Worm (Caenorhabditis elegans) whole organism, L1 larva: ENCODE results near the gene W10D9.3.
"Not testable (repeated sequence)": the region's sequence is repeated elsewhere in the genome, so short reads cannot be mapped to it uniquely, and the experiment has no call there.

Experiments
- C04F5.9 ChIP-seq: sonication (generic microtip); optimal IDR thresholded peaks from 2 replicates; lab custom pipeline; 2016; ENCODE audit warnings: missing genetic modification characterization, missing compliant biosample characterization
- C34B4.2 ChIP-seq: sonication (generic microtip); optimal IDR thresholded peaks from 2 replicates; lab custom pipeline; 2017; ENCODE audit warnings: mild to moderate bottlenecking, missing genetic modification characterization, missing compliant biosample characterization
- F16B12.6 ChIP-seq: fragments of 150-350 bp; optimal IDR thresholded peaks from 2 replicates; lab custom pipeline; 2014; ENCODE audit warnings: missing biosample characterization, missing genetic modification characterization
- alr-1 ChIP-seq: fragments of 200-800 bp; sonication (Bioruptor generic); optimal IDR thresholded peaks from 2 replicates; lab custom pipeline; 2018; ENCODE audit warnings: borderline replicate concordance, mild to moderate bottlenecking, missing genetic modification characterization, missing compliant biosample characterization
- aly-2 ChIP-seq: fragments of 150-350 bp; optimal IDR thresholded peaks from 2 replicates; lab custom pipeline; 2014; ENCODE audit warnings: missing biosample characterization, missing genetic modification characterization
- ama-1 ChIP-seq: fragments of 150-350 bp; optimal IDR thresholded peaks from 2 replicates; lab custom pipeline; 2014
- ceh-63 ChIP-seq: fragments of 200-800 bp; sonication (Bioruptor generic); optimal IDR thresholded peaks from 2 replicates; lab custom pipeline; 2018; ENCODE audit warnings: mild to moderate bottlenecking, missing genetic modification characterization, missing compliant biosample characterization
- ceh-8 ChIP-seq: fragments of 200-800 bp; sonication (Bioruptor generic); optimal IDR thresholded peaks from 2 replicates; lab custom pipeline; 2018; ENCODE audit warnings: mild to moderate bottlenecking, missing genetic modification characterization, moderate library complexity, missing compliant biosample characterization
- ceh-82 ChIP-seq, 3 experiments: fragments of 150-350 bp in 1 of 3; sonication (generic microtip) in 2 of 3; optimal IDR thresholded peaks; 2 replicates each; lab custom pipeline; 2014 to 2017; ENCODE audit warnings: missing biosample characterization in 3 of 3, missing genetic modification characterization in 3 of 3
- dpl-1 ChIP-seq, 3 experiments: fragments of 150-350 bp in 2 of 3; sonication (generic microtip) in 1 of 3; optimal IDR thresholded peaks; 2 replicates each; lab custom pipeline; 2014 to 2017; ENCODE audit warnings: missing biosample characterization in 3 of 3, missing genetic modification characterization in 3 of 3, missing genetic modification reagents in 3 of 3
- efl-1 ChIP-seq, 4 experiments: fragments of 150-350 bp; optimal IDR thresholded peaks in 3 of 4; peaks in 1 of 4; 1 replicate in 1 of 4; 2 replicates in 3 of 4; lab custom pipeline; 2014; ENCODE audit warnings: missing biosample characterization in 2 of 4, missing genetic modification characterization in 2 of 4, missing genetic modification reagents in 2 of 4
- egl-13 ChIP-seq: sonication (generic microtip); optimal IDR thresholded peaks from 2 replicates; lab custom pipeline; 2016; ENCODE audit warnings: missing genotype, missing genetic modification reagents, missing genetic modification characterization, missing compliant biosample characterization
- elt-3 ChIP-seq, 6 experiments: fragments of 150-350 bp in 1 of 6; sonication (generic microtip); optimal IDR thresholded peaks; 2 replicates each; lab custom pipeline; 2017 to 2018; ENCODE audit warnings: missing biosample characterization in 6 of 6, missing genetic modification characterization in 6 of 6, inconsistent platforms in 1 of 6
- fos-1 ChIP-seq: fragments of 150-350 bp; optimal IDR thresholded peaks from 2 replicates; lab custom pipeline; 2014; ENCODE audit warnings: missing biosample characterization, missing genetic modification characterization
- grh-1 ChIP-seq: fragments of 200-800 bp; sonication (Bioruptor generic); IDR thresholded peaks from 2 replicates; pipeline ENCODE4 v1.3.6; 2022; ENCODE audit warnings: missing genetic modification reagents, missing genetic modification characterization, missing compliant biosample characterization
- hlh-17 ChIP-seq: fragments of 200-800 bp; sonication (Bioruptor generic); optimal IDR thresholded peaks from 2 replicates; lab custom pipeline; 2018; ENCODE audit warnings: missing genetic modification characterization, mild to moderate bottlenecking, missing compliant biosample characterization, moderate library complexity, borderline replicate concordance
- irx-1 ChIP-seq: sonication (generic microtip); optimal IDR thresholded peaks from 2 replicates; lab custom pipeline; 2016; ENCODE audit warnings: missing genetic modification characterization, missing compliant biosample characterization
- jun-1 ChIP-seq: fragments of 150-350 bp; optimal IDR thresholded peaks from 2 replicates; lab custom pipeline; 2014; ENCODE audit warnings: missing biosample characterization, missing genetic modification reagents, missing genetic modification characterization
- lin-13 ChIP-seq: fragments of 150-350 bp; optimal IDR thresholded peaks from 2 replicates; lab custom pipeline; 2014; ENCODE audit warnings: missing biosample characterization, missing genetic modification reagents, missing genetic modification characterization
- lin-35 ChIP-seq, 2 experiments: fragments of 150-350 bp; optimal IDR thresholded peaks; 2 replicates each; lab custom pipeline; 2014; ENCODE audit warnings: missing biosample characterization in 2 of 2, missing genetic modification characterization in 2 of 2, missing genetic modification reagents in 2 of 2
- lir-3 ChIP-seq: sonication (generic microtip); optimal IDR thresholded peaks from 2 replicates; lab custom pipeline; 2016; ENCODE audit warnings: mild to moderate bottlenecking, missing genetic modification characterization, moderate library complexity, missing compliant biosample characterization; ENCODE audit not compliant: poor library complexity
- lsy-2 ChIP-seq, 2 experiments: fragments of 150-350 bp; optimal IDR thresholded peaks; 2 replicates each; lab custom pipeline; 2014; ENCODE audit warnings: missing biosample characterization in 2 of 2, missing genetic modification characterization in 2 of 2
- mep-1 ChIP-seq: fragments of 150-350 bp; optimal IDR thresholded peaks from 2 replicates; lab custom pipeline; 2014; ENCODE audit warnings: missing biosample characterization, missing genetic modification characterization
- nhr-19 ChIP-seq: fragments of 200-800 bp; sonication (Bioruptor generic); conservative IDR thresholded peaks from 2 replicates; pipeline ENCODE4 v1.3.6; 2022; ENCODE audit warnings: missing genetic modification characterization, missing compliant biosample characterization
- nhr-20 ChIP-seq: sonication (generic microtip); optimal IDR thresholded peaks from 2 replicates; lab custom pipeline; 2016; ENCODE audit warnings: mild to moderate bottlenecking, missing genetic modification characterization, missing compliant biosample characterization
- nhr-237 ChIP-seq: fragments of 150-350 bp; optimal IDR thresholded peaks from 2 replicates; lab custom pipeline; 2014; ENCODE audit warnings: missing biosample characterization, missing genetic modification characterization
- nhr-28 ChIP-seq: fragments of 150-350 bp; optimal IDR thresholded peaks from 2 replicates; lab custom pipeline; 2014; ENCODE audit warnings: missing biosample characterization, missing genetic modification characterization
- nhr-71 ChIP-seq: sonication (generic microtip); optimal IDR thresholded peaks from 2 replicates; lab custom pipeline; 2016; ENCODE audit warnings: mild to moderate bottlenecking, missing genetic modification characterization, moderate library complexity, missing compliant biosample characterization
- nhr-77 ChIP-seq: fragments of 150-350 bp; optimal IDR thresholded peaks from 2 replicates; lab custom pipeline; 2014; ENCODE audit warnings: missing biosample characterization, missing genetic modification characterization
- nhr-90 ChIP-seq: sonication (generic microtip); optimal IDR thresholded peaks from 2 replicates; lab custom pipeline; 2016; ENCODE audit warnings: mild to moderate bottlenecking, missing genetic modification characterization, missing compliant biosample characterization; ENCODE audit not compliant: poor library complexity
- pax-3 ChIP-seq: fragments of 200-800 bp; sonication (Bioruptor generic); optimal IDR thresholded peaks from 2 replicates; lab custom pipeline; 2018; ENCODE audit warnings: mild to moderate bottlenecking, missing genetic modification characterization, moderate library complexity, missing compliant biosample characterization
- pqm-1 ChIP-seq: sonication (generic microtip); optimal IDR thresholded peaks from 3 replicates; lab custom pipeline; 2017; ENCODE audit warnings: missing biosample characterization, missing genetic modification characterization
- sox-4 ChIP-seq: sonication (generic microtip); optimal IDR thresholded peaks from 2 replicates; lab custom pipeline; 2016; ENCODE audit warnings: missing genetic modification characterization, missing compliant biosample characterization
- sup-37 ChIP-seq: fragments of 200-800 bp; sonication (Bioruptor generic); optimal IDR thresholded peaks from 2 replicates; lab custom pipeline; 2018; ENCODE audit warnings: mild to moderate bottlenecking, missing genetic modification characterization, missing compliant biosample characterization
- swsn-7 ChIP-seq: sonication (generic microtip); optimal IDR thresholded peaks from 2 replicates; lab custom pipeline; 2016; ENCODE audit warnings: missing genetic modification characterization, missing compliant biosample characterization
- tbx-2 ChIP-seq: sonication (generic microtip); optimal IDR thresholded peaks from 2 replicates; lab custom pipeline; 2016; ENCODE audit warnings: missing genetic modification characterization, missing compliant biosample characterization
- tlp-1 ChIP-seq: fragments of 150-350 bp; optimal IDR thresholded peaks from 2 replicates; lab custom pipeline; 2014; ENCODE audit warnings: missing biosample characterization, missing genetic modification characterization
- unc-130 ChIP-seq: fragments of 150-350 bp; optimal IDR thresholded peaks from 2 replicates; lab custom pipeline; 2017; ENCODE audit warnings: missing biosample characterization, missing genetic modification characterization, inconsistent platforms
- unc-98 ChIP-seq: fragments of 200-800 bp; sonication (Bioruptor generic); IDR thresholded peaks from 2 replicates; pipeline ENCODE4 v1.3.6; 2022; ENCODE audit warnings: missing genetic modification characterization, missing compliant biosample characterization
- zag-1 ChIP-seq: fragments of 150-350 bp; optimal IDR thresholded peaks from 2 replicates; lab custom pipeline; 2014; ENCODE audit warnings: missing biosample characterization, missing genetic modification characterization
- ztf-11 ChIP-seq, 2 experiments: sonication (generic microtip); optimal IDR thresholded peaks; 2 replicates each; lab custom pipeline; 2016 to 2017; ENCODE audit warnings: missing genetic modification characterization in 2 of 2, missing biosample characterization in 1 of 2, missing compliant biosample characterization in 1 of 2
- ztf-4 ChIP-seq: fragments of 150-350 bp; optimal IDR thresholded peaks from 2 replicates; lab custom pipeline; 2014; ENCODE audit warnings: missing biosample characterization, missing genetic modification characterization

The W10D9.3 gene

ce11 chrII:454646-455045 lies 6.1 kb downstream of the W10D9.3 start, which contains the start of gene W10D9.1:
Gene W10D9.1, plus strand, starts transcription at chrII:454946.
- not testable (repeated sequence) for TF ChIP-seq nhr-237; unc-130; sox-4 (tag; lab: Kevin White, UChicago)
- TF ChIP-seq, all 84 proteins: peak for 0; not testable (repeated sequence) for 84

- TF ChIP-seq lsy-2 (tag; optimal IDR thresholded peaks at IDR 0.05; lab: Kevin White, UChicago); hlh-17 (GFP tag; lab: Kevin White, UChicago); pqm-1 (tag; lab: Kevin White, UChicago): not testable (repeated sequence)
Measured at ce11 chrII:441102-441501, 19.6 kb downstream of the W10D9.3 start, which contains the start of gene C24H12.1. Gene C24H12.1, plus strand, starts transcription at chrII:441402.

ce11 chrII:437279-437678 lies 23.5 kb downstream of the W10D9.3 start:
- no peak for TF ChIP-seq mep-1 (tag; lab: Kevin White, UChicago)
- no peak for TF ChIP-seq nhr-20 (tag; lab: Kevin White, UChicago)
- TF ChIP-seq ceh-63: no peak
- TF ChIP-seq alr-1: no peak
- TF ChIP-seq ztf-11 (tag; optimal IDR thresholded peaks at IDR 0.05; lab: Kevin White, UChicago): no peak
- no peak for TF ChIP-seq nhr-237
- no peak for TF ChIP-seq tlp-1 (tag; lab: Kevin White, UChicago)
- no peak for TF ChIP-seq swsn-7 (tag; lab: Kevin White, UChicago)
- TF ChIP-seq lin-13: no peak
- no peak for TF ChIP-seq elt-3 (tag; optimal IDR thresholded peaks at IDR 0.05; lab: Kevin White, UChicago)
- TF ChIP-seq, all 84 proteins: peak for 0

ce11 chrII:423086-423485 lies 37.6 kb downstream of the W10D9.3 start, which contains the start of gene C24H12.8:
Gene C24H12.8, minus strand, starts transcription at chrII:423186.
- TF ChIP-seq ceh-63 (no peak), jun-1 (tag; lab: Kevin White, UChicago) (no peak), lir-3 (tag; lab: Kevin White, UChicago) (no peak), hlh-17 (GFP tag; lab: Kevin White, UChicago) (no peak), nhr-19 (GFP tag; lab: Robert Waterston, UW) (no peak), C04F5.9 (tag; lab: Kevin White, UChicago) (no peak), zag-1 (tag; lab: Kevin White, UChicago) (no peak), F16B12.6 (tag; lab: Kevin White, UChicago) (no peak), ceh-82 (tag; optimal IDR thresholded peaks at IDR 0.05; lab: Kevin White, UChicago) (no peak), ztf-4 (no peak), nhr-28 (tag; lab: Kevin White, UChicago) (no peak), ceh-8 (GFP tag; lab: Kevin White, UChicago) (no peak), tbx-2 (tag; lab: Kevin White, UChicago) (no peak)

ce11 chrII:418782-419181 lies 42.0 kb downstream of the W10D9.3 start, which contains the start of gene C24H12.6:
Gene C24H12.6, minus strand, starts transcription at chrII:418882.
- TF ChIP-seq hlh-17 (GFP tag; lab: Kevin White, UChicago) (no peak), nhr-77 (tag; lab: Kevin White, UChicago) (no peak)

ce11 chrII:410832-411231 lies 49.9 kb downstream of the W10D9.3 start, which contains the start of the genes dnsn-1 and C24H12.4:
Gene dnsn-1, minus strand, starts transcription at chrII:410932.
Gene C24H12.4, plus strand, starts transcription at chrII:411222.
- TF ChIP-seq sup-37 (GFP tag; lab: Kevin White, UChicago) (peak; percentile 90), unc-98 (GFP tag; lab: Robert Waterston, UW) (peak; percentile 62; the same call in 1 of the 2 replicates), lir-3 (tag; lab: Kevin White, UChicago) (peak; percentile 81), aly-2 (tag; lab: Kevin White, UChicago) (peak; percentile 83), lin-35 (GFP tag; optimal IDR thresholded peaks at IDR 0.05; lab: Kevin White, UChicago) (peak; percentile 95 to 97), nhr-71 (tag; lab: Kevin White, UChicago) (peak; percentile 97), pax-3 (tag; lab: Kevin White, UChicago) (peak; percentile 87), zag-1 (tag; lab: Kevin White, UChicago) (peak; percentile 1), efl-1 (optimal IDR thresholded peaks at IDR 0.05; lab: Kevin White, UChicago) (peak; percentile 97), efl-1 (GFP tag; optimal IDR thresholded peaks at IDR 0.05 in 1 of 2; lab: Kevin White, UChicago) (peak; percentile 95 to 100), irx-1 (tag; lab: Kevin White, UChicago) (peak; percentile 93), C34B4.2 (no peak), egl-13 (tag; lab: Kevin White, UChicago) (peak; percentile 94), sox-4 (tag; lab: Kevin White, UChicago) (peak; percentile 90), fos-1 (tag; lab: Kevin White, UChicago) (peak; percentile 84), grh-1 (peak; percentile 91), dpl-1 (GFP tag; optimal IDR thresholded peaks at IDR 0.05; lab: Kevin White, UChicago) (peak; percentile 96 to 97 (median 96)), ama-1 (lab: Kevin White, UChicago) (peak; percentile 65), nhr-90 (tag; lab: Kevin White, UChicago) (peak; percentile 97)
